Worm (Caenorhabditis elegans): ENCODE results near the gene F13B12.4.
A peak's percentile ranks its signal among the peaks of the same experiment; 100 is the strongest.

DNA sequence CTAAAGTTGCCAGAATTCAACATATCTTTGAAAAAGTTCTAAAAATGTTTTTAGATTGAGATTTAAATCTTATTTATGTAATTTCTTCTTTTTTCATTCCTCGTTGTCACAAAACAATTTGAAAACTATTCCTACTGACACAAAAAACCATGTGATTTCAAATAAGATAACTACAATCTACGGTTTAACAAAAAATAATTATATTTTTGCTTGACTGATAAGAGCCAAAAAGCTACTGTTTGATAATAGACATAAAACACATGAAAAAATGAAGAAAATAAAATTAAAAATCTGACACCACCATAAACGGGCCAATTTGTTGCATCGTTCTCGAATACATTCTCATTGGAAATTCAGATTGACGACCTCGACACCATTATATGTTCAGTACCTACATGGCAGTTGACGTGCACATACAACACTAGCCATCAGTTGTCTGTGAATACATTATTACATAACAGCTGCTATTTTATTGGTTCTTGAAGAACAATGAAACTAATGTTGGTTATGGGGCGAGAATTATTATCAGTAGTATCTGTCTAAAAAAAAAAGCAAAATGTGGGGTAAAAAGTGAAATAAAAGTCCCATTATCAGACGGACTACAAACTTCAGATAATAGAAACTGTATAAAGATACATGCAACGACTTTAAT lies 14.4 kb upstream of the F13B12.4 start, which contains the start of gene ugt-43:
- peak; percentile 3 for TF ChIP-seq pha-4 (tag; optimal IDR thresholded peaks at IDR 0.05)
- TF ChIP-seq nhr-11 (tag; optimal IDR thresholded peaks at IDR 0.05) = no peak
- no peak for TF ChIP-seq aly-2 (tag; optimal IDR thresholded peaks at IDR 0.05)
- no peak for TF ChIP-seq fkh-10 (GFP tag; optimal IDR thresholded peaks at IDR 0.05)
- TF ChIP-seq ceh-16 (tag; optimal IDR thresholded peaks at IDR 0.05) = no peak
- TF ChIP-seq ceh-82 (tag; optimal IDR thresholded peaks at IDR 0.05) = no peak
- TF ChIP-seq snpc-4 (tag; optimal IDR thresholded peaks at IDR 0.05) = no peak
- no peak for TF ChIP-seq nhr-25 (tag; optimal IDR thresholded peaks at IDR 0.05)
- TF ChIP-seq nhr-43 (tag; optimal IDR thresholded peaks at IDR 0.05; ENCODE audit: poor library complexity, severe bottlenecking) = no peak
- TF ChIP-seq unc-62 (GFP tag; optimal IDR thresholded peaks at IDR 0.05) = no peak
- no peak for TF ChIP-seq ceh-28 (tag; optimal IDR thresholded peaks at IDR 0.05)
- TF ChIP-seq jun-1 (tag; optimal IDR thresholded peaks at IDR 0.05) = no peak
- TF ChIP-seq ama-1 (optimal IDR thresholded peaks at IDR 0.05) = no peak
- no peak for TF ChIP-seq nfya-1 (tag; optimal IDR thresholded peaks at IDR 0.05; ENCODE audit: insufficient read depth)
